Fruit fly (Drosophila melanogaster): ENCODE measurements around the gene CG5421.
A peak's percentile ranks its signal among the peaks of the same experiment; 100 is the strongest.

CG5421 gene

dm6 chr2L:12475308-12475707, 27.4 kb upstream of the CG5421 start (continued):
- TF ChIP-seq lab (GFP tag; optimal IDR thresholded peaks at IDR 0.05) (peak; percentile 83), CG9932 (GFP tag; IDR thresholded peaks at IDR 0.05) (no peak), unpg (GFP tag; optimal IDR thresholded peaks at IDR 0.05) (peak; percentile 47), crp (GFP tag; optimal IDR thresholded peaks at IDR 0.05) (no peak), dmrt99B (tag; optimal IDR thresholded peaks at IDR 0.05) (peak; percentile 15), Vsx1 (GFP tag; optimal IDR thresholded peaks at IDR 0.05) (peak; percentile 39), odd (GFP tag; optimal IDR thresholded peaks at IDR 0.05) (peak; percentile 42), Lim3 (GFP tag; IDR thresholded peaks at IDR 0.05) (no peak), CG34376 (GFP tag; optimal IDR thresholded peaks at IDR 0.05) (peak; percentile 73), CG32532 (GFP tag; IDR thresholded peaks at IDR 0.05) (0 out of 2 replicates have a peak, but pooled peaks have one; percentile 16), CG4707 (GFP tag; optimal IDR thresholded peaks at IDR 0.05) (peak; percentile 26), sc (optimal IDR thresholded peaks at IDR 0.05) (no peak), sc (GFP tag; optimal IDR thresholded peaks at IDR 0.05) (no peak), CG10209 (GFP tag; optimal IDR thresholded peaks at IDR 0.05) (peak; percentile 49), sqz (GFP tag; optimal IDR thresholded peaks at IDR 0.05) (peak; percentile 84), CG7928 (GFP tag; optimal IDR thresholded peaks at IDR 0.05) (peak; percentile 12), Six4 (GFP tag; optimal IDR thresholded peaks at IDR 0.05) (no peak), CG15011 (GFP tag; optimal IDR thresholded peaks at IDR 0.05) (peak; percentile 18), CG18599 (GFP tag; optimal IDR thresholded peaks at IDR 0.05) (peak; percentile 53), B-H2 (GFP tag; optimal IDR thresholded peaks at IDR 0.05) (peak; percentile 75), Fer2 (tag; optimal IDR thresholded peaks at IDR 0.05) (peak; percentile 10), CG12104 (GFP tag; optimal IDR thresholded peaks at IDR 0.05) (peak; percentile 12), Sox102F (GFP tag; optimal IDR thresholded peaks at IDR 0.05) (peak; percentile 4), ERR (GFP tag; optimal IDR thresholded peaks at IDR 0.05) (no peak), corto (GFP tag; optimal IDR thresholded peaks at IDR 0.05) (peak; percentile 34), CG7357 (GFP tag; IDR thresholded peaks at IDR 0.05) (no peak), Hr51 (GFP tag; optimal IDR thresholded peaks at IDR 0.05) (peak in 1 of 2 experiments; percentile 16), caup (GFP tag; optimal IDR thresholded peaks at IDR 0.05; ENCODE audit: severe bottlenecking) (peak; percentile 59), bigmax (GFP tag; optimal IDR thresholded peaks at IDR 0.05) (no peak), cwo (GFP tag; optimal IDR thresholded peaks at IDR 0.05) (peak; percentile 30), exex (tag; optimal IDR thresholded peaks at IDR 0.05) (peak; percentile 79), CG2678 (tag; optimal IDR thresholded peaks at IDR 0.05) (peak; percentile 72), CG8089 (GFP tag; optimal IDR thresholded peaks at IDR 0.05) (no peak), CG12236 (GFP tag; optimal IDR thresholded peaks at IDR 0.05) (peak; percentile 8), CG12219 (GFP tag; optimal IDR thresholded peaks at IDR 0.05) (peak; percentile 20), CG4730 (GFP tag; IDR thresholded peaks at IDR 0.05) (no peak), CG7987 (GFP tag; optimal IDR thresholded peaks at IDR 0.05) (peak; percentile 82), Atf6 (GFP tag; IDR thresholded peaks at IDR 0.05) (peak; percentile 53; the same call in 1 of the 2 replicates), Fer3 (tag; optimal IDR thresholded peaks at IDR 0.05) (peak; percentile 59), Ada2b (GFP tag; IDR thresholded peaks at IDR 0.05) (no peak), CG12769 (tag; optimal IDR thresholded peaks at IDR 0.05) (peak; percentile 19), vnd (GFP tag; IDR thresholded peaks at IDR 0.05; ENCODE audit: partially characterized antibody) (no peak), ATbp (GFP tag; optimal IDR thresholded peaks at IDR 0.05) (peak; percentile 39), CG8290 (GFP tag; optimal IDR thresholded peaks at IDR 0.05) (no peak), CG8290 (tag; optimal IDR thresholded peaks at IDR 0.05) (peak in 1 of 2 experiments; percentile 64), cato (GFP tag; optimal IDR thresholded peaks at IDR 0.05; ENCODE audit: borderline replicate concordance) (no peak), HmgZ (tag; optimal IDR thresholded peaks at IDR 0.05) (peak; percentile 49), CG10543 (GFP tag; optimal IDR thresholded peaks at IDR 0.05) (peak; percentile 80), CG6683 (GFP tag; optimal IDR thresholded peaks at IDR 0.05) (peak; percentile 5)

All from whole organism, embryonic.